Worm (Caenorhabditis elegans) whole organism, midembryonic: Measurements from ENCODE around the gene cah-4.

Experiments used
- T22C8.4 ChIP-seq: fragments of 200-800 bp; sonication (Bioruptor generic); IDR thresholded peaks from 2 replicates; pipeline ENCODE4 v1.3.6; 2022; ENCODE audit warnings: missing genetic modification characterization, missing compliant biosample characterization
- cog-1 ChIP-seq: sonication (generic microtip); optimal IDR thresholded peaks from 2 replicates; lab custom pipeline; 2016; ENCODE audit warnings: missing genetic modification characterization, missing compliant biosample characterization
- flt-1 ChIP-seq: fragments of 200-800 bp; sonication (Bioruptor generic); IDR thresholded peaks from 2 replicates; pipeline ENCODE4 v1.3.6; 2022; ENCODE audit warnings: missing genetic modification characterization, missing compliant biosample characterization
- klf-2 ChIP-seq: fragments of 200-800 bp; sonication (Bioruptor generic); conservative IDR thresholded peaks from 2 replicates; pipeline ENCODE4 v1.3.6; 2022; ENCODE audit warnings: missing genetic modification reagents, missing genetic modification characterization, missing compliant biosample characterization
- med-1 ChIP-seq: sonication (generic microtip); optimal IDR thresholded peaks from 2 replicates; lab custom pipeline; 2017; ENCODE audit warnings: missing genetic modification characterization, mild to moderate bottlenecking, missing compliant biosample characterization, antibody characterized with exemption, missing genetic modification reagents; ENCODE audit not compliant: insufficient read depth
- ref-1 ChIP-seq: fragments of 200-800 bp; sonication (Bioruptor generic); conservative IDR thresholded peaks from 2 replicates; pipeline ENCODE4 v1.3.6; 2022; ENCODE audit warnings: missing genetic modification reagents, missing genetic modification characterization, missing compliant biosample characterization
- tab-1 ChIP-seq: fragments of 200-800 bp; sonication (Bioruptor generic); IDR thresholded peaks from 2 replicates; pipeline ENCODE4 v1.3.6; 2022; ENCODE audit warnings: missing genetic modification characterization, missing compliant biosample characterization
- ztf-23 ChIP-seq: fragments of 200-800 bp; sonication (Bioruptor generic); IDR thresholded peaks from 2 replicates; pipeline ENCODE4 v1.3.6; 2022; ENCODE audit warnings: missing genetic modification reagents, missing genetic modification characterization, missing compliant biosample characterization

- TF ChIP-seq flt-1 (GFP tag; lab: Robert Waterston, UW) = no peak
- TF ChIP-seq med-1 (GFP tag; lab: Kevin White, UChicago) = no peak
- no peak for TF ChIP-seq ztf-23 (GFP tag; lab: Robert Waterston, UW)
- TF ChIP-seq klf-2 = no peak
- TF ChIP-seq T22C8.4 = no peak
- no peak for TF ChIP-seq cog-1 (tag; lab: Kevin White, UChicago)
- TF ChIP-seq tab-1 (GFP tag; lab: Robert Waterston, UW) = no peak
- TF ChIP-seq ref-1 (GFP tag; lab: Robert Waterston, UW) = no peak
Measured at ce11 chrX:13581820-13582219, 39.4 kb downstream of the cah-4 start, which contains the start of gene F54B11.10.
